Fruit fly (Drosophila melanogaster): Measurements from ENCODE around the gene dbf.

dbf gene

dm6 chr2L:10651313-10651712 is at the start of gene dbf:
TSS of gene dbf (plus strand) at chr2L:10651613.
- no peak for TF ChIP-seq noc (tag; optimal IDR thresholded peaks at IDR 0.05)

- no peak for TF ChIP-seq noc (tag; optimal IDR thresholded peaks at IDR 0.05)
These were observed 47.8 kb upstream of the dbf start for dm6 chr2L:10603604-10604003.

DNA sequence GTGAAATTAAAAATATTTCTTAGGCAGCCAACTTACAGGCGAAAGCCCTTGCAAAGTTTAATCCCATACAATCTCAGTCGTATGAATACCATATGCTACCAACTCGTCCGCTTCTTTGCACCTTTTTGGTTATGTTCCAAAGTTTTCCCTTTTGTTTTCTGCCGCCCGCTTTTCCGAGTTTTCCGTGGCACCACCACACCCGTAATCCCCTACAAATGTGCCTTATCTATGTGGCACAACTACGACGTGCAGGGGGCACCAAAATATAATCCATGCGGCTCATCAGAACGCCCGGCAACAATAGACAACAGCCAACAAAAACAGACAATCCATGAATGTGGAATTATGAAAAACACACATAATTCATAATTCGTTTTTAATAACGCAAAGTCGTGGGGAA is 43.7 kb upstream of the dbf start:
- no peak for TF ChIP-seq noc (tag; optimal IDR thresholded peaks at IDR 0.05)

- no peak for TF ChIP-seq noc (tag; optimal IDR thresholded peaks at IDR 0.05)
These were observed 42.7 kb upstream of the dbf start for dm6 chr2L:10608662-10609262.

DNA sequence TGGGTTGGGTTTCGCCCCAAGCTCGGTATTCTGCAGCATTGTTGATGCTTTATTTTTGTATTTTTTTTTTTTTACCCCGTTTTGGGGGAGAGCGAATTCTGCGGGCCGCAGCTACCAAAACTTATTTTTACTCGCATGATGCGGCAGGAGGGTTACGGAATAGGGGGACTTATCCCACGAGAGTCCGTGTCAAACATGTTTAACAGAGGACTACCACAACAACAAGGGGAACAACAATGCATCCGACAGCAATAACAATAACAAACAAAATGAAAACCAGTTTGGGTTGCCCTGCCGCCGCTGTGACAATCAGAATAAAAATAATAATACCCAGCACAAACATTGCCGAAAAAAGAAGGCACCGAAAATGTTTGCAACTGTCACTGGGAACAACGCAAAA is 38.3 kb upstream of the dbf start:
- no peak for TF ChIP-seq noc (tag; optimal IDR thresholded peaks at IDR 0.05)

dm6 chr2L:10614660-10615479 is 36.5 kb upstream of the dbf start:
- no peak for TF ChIP-seq noc (tag; optimal IDR thresholded peaks at IDR 0.05)

DNA sequence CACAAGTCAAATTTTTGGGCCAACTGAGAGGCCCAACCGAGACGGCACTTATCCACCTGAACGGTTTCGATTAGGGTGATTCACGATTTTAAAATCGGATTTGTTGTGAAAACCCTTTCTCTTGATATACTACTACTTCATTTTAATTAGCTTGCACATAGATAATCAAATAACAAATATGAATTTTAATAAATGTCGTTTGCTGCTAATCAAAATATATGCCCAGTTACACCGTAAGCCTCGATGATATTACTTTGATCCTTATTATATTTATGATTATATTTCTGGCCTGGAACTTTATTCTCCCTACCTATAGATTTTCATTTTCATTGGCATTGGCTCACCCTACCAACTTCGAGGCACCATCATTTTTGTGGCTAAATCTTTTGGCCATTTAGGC is 35.5 kb upstream of the dbf start:
- TF ChIP-seq noc (tag; optimal IDR thresholded peaks at IDR 0.05), result no peak

DNA sequence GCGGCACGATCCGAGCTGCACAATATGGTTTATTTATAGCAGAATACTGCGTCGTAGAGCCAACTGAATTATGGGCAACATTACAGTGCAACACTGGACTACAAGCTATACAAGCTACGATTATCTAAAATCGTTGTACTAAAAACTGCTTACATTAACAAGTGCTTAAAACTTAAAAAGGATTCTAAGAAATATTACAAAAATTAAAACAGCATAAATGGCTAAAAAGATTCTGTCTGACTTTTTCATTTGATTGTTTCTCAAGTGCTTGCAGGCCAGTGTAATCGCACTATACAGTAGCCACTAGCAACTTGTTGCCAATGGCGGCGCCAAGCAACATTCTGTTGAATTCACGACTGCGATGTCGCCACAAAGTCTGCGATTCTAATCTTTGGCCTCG is 34.6 kb upstream of the dbf start:
- TF ChIP-seq noc (tag; optimal IDR thresholded peaks at IDR 0.05), result no peak

- TF ChIP-seq noc (tag; optimal IDR thresholded peaks at IDR 0.05), result no peak
These were observed 25.5 kb upstream of the dbf start for dm6 chr2L:10625935-10626334.

dm6 chr2L:10632702-10633101 is 18.7 kb upstream of the dbf start:
- no peak for TF ChIP-seq noc (tag; optimal IDR thresholded peaks at IDR 0.05)

DNA sequence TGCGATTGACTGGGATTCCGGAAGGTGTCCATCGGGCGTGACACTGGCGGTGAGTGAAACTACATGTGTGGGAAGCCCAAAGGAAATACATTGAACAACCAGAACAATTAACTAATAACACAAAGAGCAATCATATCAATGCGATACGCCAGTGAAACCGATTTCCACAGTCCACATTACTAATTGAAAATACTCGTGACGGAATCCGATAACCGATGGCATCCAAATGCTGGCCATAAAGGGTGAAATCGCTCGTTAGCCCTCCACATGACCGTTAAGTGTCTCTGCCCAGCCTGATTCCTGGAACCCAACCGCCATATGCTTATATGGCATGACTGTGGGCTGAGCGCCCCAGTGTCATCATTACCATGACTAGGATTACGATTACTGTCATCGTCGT is 13.0 kb upstream of the dbf start, which contains the start of gene CG7329:
TSS of gene CG7329 (minus strand) at position 101 of the 400 bp plus-strand sequence.
- no peak for TF ChIP-seq noc (tag; optimal IDR thresholded peaks at IDR 0.05)

DNA sequence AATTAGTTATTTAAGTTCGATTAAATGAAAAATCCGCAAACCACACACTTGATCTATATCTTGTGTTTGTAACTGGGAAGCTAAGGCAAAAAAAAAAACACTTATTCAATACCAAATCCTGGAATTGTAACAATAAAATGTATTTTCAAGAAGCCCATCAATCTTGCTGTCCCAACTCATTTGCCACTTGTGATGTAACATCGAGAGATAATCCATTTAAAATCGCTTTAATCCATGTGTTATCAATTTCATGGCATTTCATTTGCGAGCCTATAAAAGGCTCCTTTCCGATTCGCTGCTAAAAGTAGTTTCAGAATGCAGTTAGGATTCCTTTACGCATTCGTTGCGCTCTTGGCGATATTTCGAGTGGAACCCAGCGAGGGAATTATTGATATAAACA is 11.8 kb upstream of the dbf start, which contains the start of gene CG31872:
TSS of gene CG31872 (plus strand) at position 301 of the 400 bp plus-strand sequence.
- TF ChIP-seq noc (tag; optimal IDR thresholded peaks at IDR 0.05), result no peak

DNA sequence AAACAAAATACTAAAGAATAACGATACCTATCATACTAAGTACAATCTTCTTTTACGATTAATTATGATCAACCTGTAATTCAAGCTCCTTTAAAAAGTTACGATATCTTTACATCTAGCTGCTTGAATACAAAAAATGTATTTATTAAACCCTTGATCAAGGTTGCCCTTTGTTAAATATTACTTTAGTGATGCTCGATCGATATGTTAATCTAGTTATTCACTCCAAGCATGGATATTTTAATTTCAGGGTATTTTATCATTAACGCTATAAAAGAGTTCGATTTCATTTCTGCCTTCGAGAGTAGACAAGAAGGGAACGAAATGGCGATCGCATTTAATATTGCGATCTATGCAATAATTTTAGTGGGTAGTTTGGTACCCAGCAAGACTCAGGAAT is 7.7 kb upstream of the dbf start, which contains the start of gene CG18284:
TSS of gene CG18284 (plus strand) at position 301 of the 400 bp plus-strand sequence.
- no peak for TF ChIP-seq noc (tag; optimal IDR thresholded peaks at IDR 0.05)

dm6 chr2L:10646115-10646514 is 5.3 kb upstream of the dbf start, which contains the start of gene CG17097:
TSS of gene CG17097 (plus strand) at chr2L:10646415.
- TF ChIP-seq noc (tag; optimal IDR thresholded peaks at IDR 0.05), result no peak

DNA sequence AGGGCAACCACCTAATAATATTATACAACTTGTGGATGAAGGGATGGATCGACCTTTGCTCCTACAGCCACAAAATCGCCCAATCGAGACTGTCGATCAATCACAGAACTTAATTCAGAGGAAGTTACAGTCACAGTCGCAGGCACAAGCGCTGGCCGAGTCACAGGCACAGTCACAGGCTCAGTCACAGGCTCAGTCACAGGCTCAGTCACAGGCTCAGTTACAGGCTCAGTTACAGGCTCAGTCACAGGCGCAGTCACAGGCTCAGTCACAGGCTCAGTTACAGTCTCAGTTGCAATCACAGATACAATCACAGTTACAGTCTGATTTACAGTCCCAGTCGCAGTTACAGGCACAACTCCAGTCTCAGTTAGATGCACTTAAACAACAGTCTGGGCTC is 4.7 kb upstream of the dbf start:
- no peak for TF ChIP-seq noc (tag; optimal IDR thresholded peaks at IDR 0.05)

dm6 chr2L:10647720-10648349 is 3.6 kb upstream of the dbf start:
- TF ChIP-seq noc (tag; optimal IDR thresholded peaks at IDR 0.05), result no peak

- no peak for TF ChIP-seq noc (tag; optimal IDR thresholded peaks at IDR 0.05)
These were observed 3.1 kb downstream of the dbf start for dm6 chr2L:10654520-10654919.

Measured in whole organism, larva.